Worm (Caenorhabditis elegans): ENCODE data around the gene cyp-13A8.

DNA sequence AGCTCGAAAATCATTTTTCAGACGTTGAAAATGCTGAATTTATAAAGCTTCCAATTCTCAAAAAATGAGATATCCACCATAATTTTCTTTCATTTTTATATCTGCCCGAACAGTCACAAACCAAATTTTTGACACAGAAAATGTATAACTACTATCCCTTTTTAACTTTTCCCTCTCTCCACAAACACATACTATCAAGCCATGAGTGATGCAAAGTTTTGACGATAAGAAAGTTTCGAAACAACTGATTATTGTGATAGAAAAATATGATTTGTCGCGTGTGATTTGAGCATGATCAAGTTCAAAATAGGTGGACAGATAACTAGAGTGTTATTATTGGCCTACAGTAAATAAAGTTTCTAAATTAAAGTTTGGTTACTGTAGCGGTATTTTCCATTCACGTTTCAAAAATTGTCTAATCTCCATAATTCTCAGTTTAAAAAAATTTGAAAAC lies at the start of gene cyp-13A8:
- TF ChIP-seq klf-2 (GFP tag; conservative IDR thresholded peaks at IDR 0.05) (no peak), flt-1 (GFP tag; IDR thresholded peaks at IDR 0.05) (no peak), T22C8.4 (GFP tag; IDR thresholded peaks at IDR 0.05) (no peak), tab-1 (GFP tag; IDR thresholded peaks at IDR 0.05) (no peak)
